Fruit fly (Drosophila melanogaster) whole organism, prepupa: ENCODE measurements around the gene HUWE1.

ENCODE experiments used
- Blimp-1 ChIP-seq: fragments of 200-800 bp; sonication (Bioruptor generic); optimal IDR thresholded peaks from 3 replicates; lab custom pipeline; 2017; ENCODE audit warnings: missing biosample characterization, missing genetic modification characterization, mild to moderate bottlenecking, moderate library complexity, missing genetic modification reagents
- CG10669 ChIP-seq: fragments of 200-800 bp; sonication (Bioruptor generic); optimal IDR thresholded peaks from 3 replicates; lab custom pipeline; 2018; ENCODE audit warnings: missing biosample characterization, mild to moderate bottlenecking, missing genetic modification characterization, moderate library complexity
- CG11294 ChIP-seq: fragments of 200-800 bp; sonication (Bioruptor generic); IDR thresholded peaks from 2 replicates; pipeline ENCODE4 v1.3.6; 2022; ENCODE audit warnings: missing biosample characterization, missing genetic modification characterization
- CG11762 ChIP-seq: fragments of 200-800 bp; sonication (Bioruptor generic); optimal IDR thresholded peaks from 3 replicates; lab custom pipeline; 2016; ENCODE audit warnings: missing biosample characterization, missing genetic modification characterization; ENCODE audit not compliant: insufficient read depth
- CG15336 ChIP-seq: fragments of 200-800 bp; sonication (Bioruptor generic); IDR thresholded peaks from 2 replicates; pipeline ENCODE4 v1.3.6; 2022; ENCODE audit warnings: missing biosample characterization, missing genetic modification characterization
- CG1621 ChIP-seq: fragments of 200-800 bp; sonication (Bioruptor generic); optimal IDR thresholded peaks from 3 replicates; lab custom pipeline; 2018; ENCODE audit warnings: missing biosample characterization, mild to moderate bottlenecking, missing genetic modification characterization
- CG16779 ChIP-seq: fragments of 200-800 bp; sonication (Bioruptor generic); optimal IDR thresholded peaks from 3 replicates; lab custom pipeline; 2017; ENCODE audit warnings: missing biosample characterization, mild to moderate bottlenecking, missing genetic modification characterization
- CG3032 ChIP-seq: fragments of 200-800 bp; optimal IDR thresholded peaks from 2 replicates; lab custom pipeline; 2019; ENCODE audit warnings: missing biosample characterization, mild to moderate bottlenecking, missing genetic modification characterization, moderate library complexity
- CG31627 ChIP-seq: fragments of 200-800 bp; sonication (Bioruptor generic); optimal IDR thresholded peaks from 3 replicates; lab custom pipeline; 2016; ENCODE audit warnings: missing biosample characterization, missing genetic modification characterization
- CG34406 ChIP-seq: fragments of 200-800 bp; sonication (Bioruptor generic); optimal IDR thresholded peaks from 3 replicates; lab custom pipeline; 2016; ENCODE audit warnings: missing biosample characterization, missing genetic modification characterization
- CG4318 ChIP-seq: fragments of 200-800 bp; sonication (Bioruptor generic); optimal IDR thresholded peaks from 3 replicates; lab custom pipeline; 2017; ENCODE audit warnings: missing biosample characterization, mild to moderate bottlenecking, missing genetic modification characterization
- CG6276 ChIP-seq: fragments of 200-800 bp; sonication (Bioruptor generic); optimal IDR thresholded peaks from 2 replicates; lab custom pipeline; 2017; ENCODE audit warnings: missing biosample characterization, mild to moderate bottlenecking, missing genetic modification characterization
- CG6792 ChIP-seq: fragments of 200-800 bp; sonication (Bioruptor generic); optimal IDR thresholded peaks from 3 replicates; lab custom pipeline; 2016; ENCODE audit warnings: missing biosample characterization, missing genetic modification characterization
- CG6808 ChIP-seq: fragments of 200-800 bp; sonication (Bioruptor generic); optimal IDR thresholded peaks from 3 replicates; lab custom pipeline; 2017; ENCODE audit warnings: missing biosample characterization, missing genetic modification characterization, mild to moderate bottlenecking, moderate library complexity, missing genetic modification reagents
- CG7368 ChIP-seq: fragments of 200-800 bp; sonication (Bioruptor generic); optimal IDR thresholded peaks from 3 replicates; lab custom pipeline; 2016; ENCODE audit warnings: missing biosample characterization, missing genetic modification characterization
- CG8119 ChIP-seq: fragments of 200-800 bp; sonication (Bioruptor generic); IDR thresholded peaks from 3 replicates; pipeline ENCODE4 v1.3.6; 2022; ENCODE audit warnings: missing biosample characterization, missing genetic modification characterization
- CG8319 ChIP-seq: fragments of 200-800 bp; sonication (Bioruptor generic); optimal IDR thresholded peaks from 3 replicates; lab custom pipeline; 2016; ENCODE audit warnings: missing biosample characterization, missing genetic modification characterization
- CG9139 ChIP-seq: fragments of 200-800 bp; sonication (Bioruptor generic); optimal IDR thresholded peaks from 3 replicates; lab custom pipeline; 2017; ENCODE audit warnings: missing biosample characterization, mild to moderate bottlenecking, missing genetic modification characterization
- Eip75B ChIP-seq: fragments of 200-800 bp; sonication (Bioruptor generic); optimal IDR thresholded peaks from 3 replicates; lab custom pipeline; 2016; ENCODE audit warnings: missing biosample characterization, missing genetic modification characterization
- Eip78C ChIP-seq: fragments of 200-800 bp; sonication (Bioruptor generic); peaks from one replicate; lab custom pipeline; 2016; ENCODE audit warnings: missing biosample characterization, missing genetic modification characterization
- Eip93F ChIP-seq: fragments of 200-800 bp; sonication (Bioruptor generic); optimal IDR thresholded peaks from 2 replicates; lab custom pipeline; 2016; ENCODE audit warnings: missing biosample characterization, mild to moderate bottlenecking, missing genetic modification characterization
- Ets21C ChIP-seq: fragments of 200-800 bp; sonication (Bioruptor generic); optimal IDR thresholded peaks from 3 replicates; lab custom pipeline; 2016; ENCODE audit warnings: missing biosample characterization, missing genetic modification characterization
- Ets96B ChIP-seq: fragments of 200-800 bp; optimal IDR thresholded peaks from 2 replicates; lab custom pipeline; 2019; ENCODE audit warnings: missing biosample characterization, mild to moderate bottlenecking, missing genetic modification characterization, moderate library complexity
- Hr39 ChIP-seq: fragments of 200-800 bp; sonication (Bioruptor generic); optimal IDR thresholded peaks from 2 replicates; lab custom pipeline; 2016; ENCODE audit warnings: missing biosample characterization, missing genetic modification characterization
- Hr4 ChIP-seq: fragments of 200-800 bp; sonication (Bioruptor generic); optimal IDR thresholded peaks from 3 replicates; lab custom pipeline; 2016; ENCODE audit warnings: missing biosample characterization, missing genetic modification characterization
- Lpt ChIP-seq: fragments of 200-800 bp; sonication (Bioruptor generic); optimal IDR thresholded peaks from 3 replicates; lab custom pipeline; 2016; ENCODE audit warnings: missing biosample characterization, missing genetic modification characterization
- Met ChIP-seq: fragments of 200-800 bp; sonication (Bioruptor generic); optimal IDR thresholded peaks from 3 replicates; lab custom pipeline; 2016; ENCODE audit warnings: missing biosample characterization, missing genetic modification characterization
- Sox14 ChIP-seq: fragments of 200-800 bp; sonication (Bioruptor generic); optimal IDR thresholded peaks from 3 replicates; lab custom pipeline; 2016; ENCODE audit warnings: missing biosample characterization, missing genetic modification characterization
- achi ChIP-seq: fragments of 200-800 bp; sonication (Bioruptor generic); optimal IDR thresholded peaks from 3 replicates; lab custom pipeline; 2016; ENCODE audit warnings: missing biosample characterization, missing genetic modification characterization
- acj6 ChIP-seq: fragments of 200-800 bp; sonication (Bioruptor generic); optimal IDR thresholded peaks from 3 replicates; lab custom pipeline; 2016; ENCODE audit warnings: missing biosample characterization, missing genetic modification characterization
- fkh ChIP-seq: fragments of 200-800 bp; sonication (Bioruptor generic); optimal IDR thresholded peaks from 3 replicates; lab custom pipeline; 2017; ENCODE audit warnings: missing biosample characterization, mild to moderate bottlenecking, missing genetic modification characterization, moderate library complexity
- lz ChIP-seq: fragments of 200-800 bp; sonication (Bioruptor generic); optimal IDR thresholded peaks from 3 replicates; lab custom pipeline; 2016; ENCODE audit warnings: missing biosample characterization, missing genetic modification characterization
- pdm3 ChIP-seq: fragments of 200-800 bp; sonication (Bioruptor generic); optimal IDR thresholded peaks from 3 replicates; lab custom pipeline; 2016; ENCODE audit warnings: missing biosample characterization, missing genetic modification characterization
- salr ChIP-seq, 2 experiments: fragments of 200-800 bp; sonication (Bioruptor generic); optimal IDR thresholded peaks; 3 replicates each; lab custom pipeline; 2016 to 2018; ENCODE audit warnings: missing biosample characterization in 2 of 2, missing genetic modification characterization in 2 of 2, mild to moderate bottlenecking in 1 of 2
- svp ChIP-seq: fragments of 200-800 bp; sonication (Bioruptor generic); peaks from one replicate; lab custom pipeline; 2016; ENCODE audit warnings: missing biosample characterization, missing genetic modification characterization

Gene HUWE1

DNA sequence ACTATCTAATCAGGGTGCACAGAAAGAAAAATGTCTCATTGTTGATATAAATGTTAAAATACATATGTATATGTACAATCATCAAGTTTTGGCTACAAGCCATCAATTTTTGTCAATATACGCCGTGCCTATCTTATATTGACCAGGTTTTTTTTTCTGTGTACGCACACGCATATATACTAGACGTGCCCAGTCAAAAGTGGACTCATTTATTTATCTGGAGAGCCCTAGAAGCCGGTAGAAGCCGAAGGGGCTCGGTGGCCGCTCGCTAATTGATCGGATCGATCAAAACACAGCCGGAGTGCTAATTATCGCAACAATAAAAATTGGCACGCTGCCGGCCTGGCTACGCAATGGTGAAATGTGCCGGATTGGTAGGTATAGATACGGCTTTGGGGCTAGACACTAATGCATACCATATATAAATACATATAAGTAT lies 27.9 kb downstream of the HUWE1 start (continued):
- TF ChIP-seq Eip75B (GFP tag; lab: Kevin White, UChicago) (peak; percentile 36), CG34406 (GFP tag; lab: Kevin White, UChicago) (peak; percentile 36), CG10669 (GFP tag; lab: Kevin White, UChicago) (no peak), achi (peak; percentile 40), CG3032 (tag; lab: Kevin White, UChicago) (peak; percentile 10), Eip93F (GFP tag; lab: Kevin White, UChicago) (peak; percentile 46), CG7368 (GFP tag; lab: Kevin White, UChicago) (no peak), salr (GFP tag; optimal IDR thresholded peaks at IDR 0.05; lab: Kevin White, UChicago) (no peak), Ets96B (tag; lab: Kevin White, UChicago) (peak; percentile 39), acj6 (GFP tag; lab: Kevin White, UChicago) (peak; percentile 50), CG9139 (GFP tag; lab: Kevin White, UChicago) (no peak), CG6808 (GFP tag; lab: Kevin White, UChicago) (no peak), Sox14 (GFP tag; lab: Kevin White, UChicago) (peak; percentile 63)

DNA sequence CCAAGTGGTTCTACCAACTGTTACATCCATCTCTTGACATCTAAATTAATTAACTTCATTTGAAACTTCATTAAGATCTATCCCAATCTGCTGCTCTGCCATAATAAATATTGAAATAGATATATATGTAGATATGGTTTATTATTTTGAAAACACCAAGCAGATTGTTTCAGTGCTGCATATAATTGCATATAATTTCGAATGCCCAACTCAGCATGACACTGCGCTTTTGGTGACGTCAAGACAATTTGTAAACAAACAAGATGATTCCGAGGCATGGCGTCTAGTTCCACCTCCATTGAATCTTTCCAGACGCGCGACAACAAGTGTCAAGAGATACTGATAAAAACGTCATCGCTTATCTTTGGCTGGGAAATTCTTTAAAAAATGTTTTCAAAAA lies 28.5 kb downstream of the HUWE1 start:
- TF ChIP-seq CG1621 (tag; lab: Kevin White, UChicago) (no peak), svp (GFP tag; lab: Kevin White, UChicago) (peak; percentile 47), CG15336 (0 out of 2 replicates have a peak, but pooled peaks have one; percentile 6)

DNA sequence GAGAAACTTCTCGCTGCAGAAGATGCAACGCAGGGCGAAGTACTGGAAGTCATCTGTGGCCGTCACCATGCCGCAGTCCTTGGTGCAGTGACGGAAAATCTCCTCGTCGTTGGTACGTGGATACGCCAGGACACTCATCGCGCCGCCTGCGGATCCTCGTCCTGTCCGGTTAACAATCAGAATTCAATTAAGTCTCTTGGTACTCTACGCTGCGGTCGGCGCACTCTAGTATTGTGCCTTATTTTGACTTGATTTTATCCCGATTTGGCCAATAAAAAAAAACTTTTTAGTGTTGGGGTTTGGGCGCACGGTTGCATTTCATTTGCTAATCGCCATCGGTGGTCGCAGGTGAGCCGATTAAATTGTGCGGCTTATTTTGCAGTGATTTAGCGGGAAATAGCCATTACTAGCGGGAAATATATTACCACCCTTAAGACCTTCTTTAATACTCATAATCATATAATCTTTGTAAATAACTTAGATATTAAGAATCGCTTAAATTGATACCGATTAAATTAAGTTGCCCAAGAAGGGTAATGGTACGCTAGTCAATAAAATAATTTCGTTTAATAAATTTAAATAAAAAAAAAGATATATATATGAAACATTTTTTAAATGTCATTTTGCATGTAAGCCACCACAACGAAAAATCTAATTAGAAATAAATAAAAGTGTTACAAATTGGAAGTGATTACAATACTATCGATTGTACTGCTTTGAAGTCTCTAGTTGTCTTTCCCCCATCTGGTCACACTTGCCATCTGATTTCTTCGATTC lies 33.7 kb downstream of the HUWE1 start, which contains the start of the genes CG8944 and CCT6:
Gene CG8944 (minus strand): TSS at position 327 of the 777 bp plus-strand sequence.
Gene CCT6 (plus strand): TSS at position 744 of the 777 bp plus-strand sequence.
- TF ChIP-seq fkh (GFP tag; lab: Kevin White, UChicago) (no peak), Met (GFP tag; lab: Kevin White, UChicago) (no peak), Hr39 (GFP tag; lab: Kevin White, UChicago) (no peak), lz (GFP tag; lab: Kevin White, UChicago) (peak; percentile 20), Ets96B (tag; lab: Kevin White, UChicago) (no peak), Eip78C (GFP tag; lab: Kevin White, UChicago) (peak; percentile 46), CG7368 (GFP tag; lab: Kevin White, UChicago) (no peak), Hr4 (no peak), CG8319 (GFP tag; lab: Kevin White, UChicago) (no peak), CG6792 (GFP tag; lab: Kevin White, UChicago) (no peak), Sox14 (GFP tag; lab: Kevin White, UChicago) (no peak), Blimp-1 (GFP tag; lab: Kevin White, UChicago) (no peak), CG6276 (no peak), Ets21C (GFP tag; lab: Kevin White, UChicago) (peak; percentile 7), CG10669 (GFP tag; lab: Kevin White, UChicago) (no peak), CG16779 (tag; lab: Kevin White, UChicago) (no peak), CG3032 (tag; lab: Kevin White, UChicago) (peak; percentile 7), CG4318 (GFP tag; lab: Kevin White, UChicago) (no peak), CG11762 (GFP tag; lab: Kevin White, UChicago) (no peak), svp (GFP tag; lab: Kevin White, UChicago) (no peak), pdm3 (GFP tag; lab: Kevin White, UChicago) (no peak), Lpt (GFP tag; lab: Kevin White, UChicago) (no peak), CG8119 (GFP tag; lab: Robert Waterston, UW) (no peak), CG31627 (GFP tag; lab: Kevin White, UChicago) (no peak), CG11294 (GFP tag; lab: Robert Waterston, UW) (no peak)
